Worm (Caenorhabditis elegans): ENCODE results near the gene fat-4.
"Not testable (repeated sequence)": the region's sequence is repeated elsewhere in the genome, so short reads cannot be mapped to it uniquely, and the experiment has no call there.

Gene fat-4

ce11 chrIV:9761751-9762150 lies 37.5 kb upstream of the fat-4 start:
- no peak for TF ChIP-seq mab-9 (GFP tag; IDR thresholded peaks at IDR 0.05)
- TF ChIP-seq fkh-8 (tag; optimal IDR thresholded peaks at IDR 0.05) = peak; percentile 4
- peak; percentile 29 for TF ChIP-seq rnt-1 (tag; optimal IDR thresholded peaks at IDR 0.05)
- peak; percentile 59 for TF ChIP-seq lin-14 (GFP tag; optimal IDR thresholded peaks at IDR 0.05)
- no peak for TF ChIP-seq sptf-1 (tag; optimal IDR thresholded peaks at IDR 0.05)
- TF ChIP-seq nhr-19 (GFP tag; conservative IDR thresholded peaks at IDR 0.05) = peak; percentile 35; the same call in 1 of the 2 replicates
- TF ChIP-seq lir-3 (tag; optimal IDR thresholded peaks at IDR 0.05; ENCODE audit: poor library complexity) = no peak
- no peak for TF ChIP-seq irx-1 (tag; optimal IDR thresholded peaks at IDR 0.05)
- TF ChIP-seq zag-1 (tag; optimal IDR thresholded peaks at IDR 0.05) = no peak
- peak; percentile 15 for TF ChIP-seq dsc-1 (tag; optimal IDR thresholded peaks at IDR 0.05)
- TF ChIP-seq nhr-71 (tag; optimal IDR thresholded peaks at IDR 0.05) = peak; percentile 55
- TF ChIP-seq blmp-1 (tag; optimal IDR thresholded peaks at IDR 0.05) = no peak
- no peak for TF ChIP-seq ets-5 (GFP tag; IDR thresholded peaks at IDR 0.05)
- no peak for TF ChIP-seq pax-3 (tag; optimal IDR thresholded peaks at IDR 0.05)
- no peak for TF ChIP-seq elt-3 (tag; optimal IDR thresholded peaks at IDR 0.05)
- TF ChIP-seq nhr-20 (tag; optimal IDR thresholded peaks at IDR 0.05) = peak; percentile 28
- TF ChIP-seq xbp-1 (tag; optimal IDR thresholded peaks at IDR 0.05) = no peak
- no peak for TF ChIP-seq unc-130 (tag; optimal IDR thresholded peaks at IDR 0.05)

- no peak for TF ChIP-seq fkh-8 (tag; optimal IDR thresholded peaks at IDR 0.05)
- TF ChIP-seq efl-1 (optimal IDR thresholded peaks at IDR 0.05) = no peak
- TF ChIP-seq efl-1 (GFP tag; optimal IDR thresholded peaks at IDR 0.05 in 1 of 2) = peak in 1 of 2 experiments; percentile 90
- TF ChIP-seq pax-3 (tag; optimal IDR thresholded peaks at IDR 0.05) = no peak
- no peak for TF ChIP-seq unc-98 (GFP tag; IDR thresholded peaks at IDR 0.05)
- TF ChIP-seq nhr-28 (tag; optimal IDR thresholded peaks at IDR 0.05) = no peak
- no peak for TF ChIP-seq mep-1 (tag; optimal IDR thresholded peaks at IDR 0.05)
- no peak for TF ChIP-seq jun-1 (tag; optimal IDR thresholded peaks at IDR 0.05)
- peak; percentile 87 for TF ChIP-seq tlp-1 (tag; optimal IDR thresholded peaks at IDR 0.05)
- no peak for TF ChIP-seq nhr-90 (tag; optimal IDR thresholded peaks at IDR 0.05; ENCODE audit: poor library complexity)
- TF ChIP-seq ces-1 (GFP tag; optimal IDR thresholded peaks at IDR 0.05) = no peak
- TF ChIP-seq nhr-71 (tag; optimal IDR thresholded peaks at IDR 0.05) = no peak
- peak; percentile 81 for TF ChIP-seq elt-2 (tag; optimal IDR thresholded peaks at IDR 0.05)
- no peak for TF ChIP-seq C16A3.4 (tag; optimal IDR thresholded peaks at IDR 0.05)
Measured at ce11 chrIV:9762667-9763173, 36.5 kb upstream of the fat-4 start.

DNA sequence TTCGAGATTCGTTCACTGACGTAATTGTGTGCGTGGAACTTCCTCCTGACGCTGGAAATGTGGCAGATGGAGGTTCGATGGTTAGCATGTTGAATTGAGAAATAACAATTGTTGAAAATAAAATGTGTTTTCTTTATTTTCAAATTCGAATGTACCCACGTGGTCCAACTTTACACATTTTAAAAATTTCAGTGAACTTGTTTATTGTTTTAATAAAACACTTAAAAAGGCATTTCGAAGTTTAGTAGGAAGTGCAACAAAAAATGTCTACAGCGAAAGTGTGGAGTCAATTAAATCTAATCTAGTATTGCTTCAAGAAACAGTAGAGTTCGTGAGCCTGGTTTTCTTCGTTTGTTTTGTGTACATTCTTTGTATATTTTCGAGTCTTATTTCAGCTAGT lies 33.0 kb upstream of the fat-4 start, which contains the start of gene ssp-36:
ssp-36 (minus strand) TSS at position 101 of the 400 bp plus-strand sequence.
- TF ChIP-seq fkh-4 (tag; optimal IDR thresholded peaks at IDR 0.05; ENCODE audit: borderline replicate concordance) (no peak), sptf-1 (tag; optimal IDR thresholded peaks at IDR 0.05) (no peak), mdl-1 (tag; optimal IDR thresholded peaks at IDR 0.05) (no peak), grh-1 (GFP tag; IDR thresholded peaks at IDR 0.05) (no peak), nhr-47 (tag; optimal IDR thresholded peaks at IDR 0.05) (no peak), C04F5.9 (tag; optimal IDR thresholded peaks at IDR 0.05) (no peak), nhr-19 (GFP tag; conservative IDR thresholded peaks at IDR 0.05) (no peak)

DNA sequence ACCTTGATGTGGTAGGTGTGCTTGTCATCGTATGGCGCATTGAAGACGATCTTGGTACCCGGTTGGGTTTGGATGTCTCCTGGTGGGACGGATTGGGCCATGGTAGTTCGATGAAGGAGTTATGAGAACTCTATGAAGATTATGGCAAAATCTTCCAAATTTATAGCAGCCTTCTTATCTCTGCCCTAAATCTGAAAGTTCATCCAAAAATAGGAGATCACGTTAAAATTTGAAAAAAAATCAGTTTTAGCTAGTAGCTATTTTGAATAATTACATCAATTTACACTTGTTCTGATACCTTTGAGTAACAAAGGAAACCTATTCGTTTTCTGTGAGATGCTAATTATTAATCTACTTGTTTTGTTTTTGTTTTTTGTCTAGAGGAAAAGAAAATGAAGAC lies 32.2 kb upstream of the fat-4 start, which contains the start of gene msp-79:
msp-79 (minus strand) TSS at position 101 of the 400 bp plus-strand sequence.
- not testable (repeated sequence) for TF ChIP-seq nhr-77, unc-130, egl-13 (tag; optimal IDR thresholded peaks at IDR 0.05)

All from whole organism, L1 larva.